Fruit fly (Drosophila melanogaster): ENCODE measurements around the gene kibra.

dm6 chr3R:14731061-14731780 is 7.2 kb upstream of the kibra start, which contains the start of gene CG7530:
- TF ChIP-seq Sin3A (optimal IDR thresholded peaks at IDR 0.05) (no peak), ttk (optimal IDR thresholded peaks at IDR 0.05) (no peak), Myc (optimal IDR thresholded peaks at IDR 0.05) (no peak)

Measured in Kc167 (cell line).